Fruit fly (Drosophila melanogaster) whole organism, embryonic: Measurements from ENCODE around the gene Wdr33.

ENCODE experiments used
- CG1024 ChIP-seq: fragments of 200-800 bp; sonication (Bioruptor generic); IDR thresholded peaks from 2 replicates; pipeline ENCODE4 v1.3.6; 2022; ENCODE audit warnings: missing biosample characterization, missing genetic modification characterization
- CG10565 ChIP-seq: fragments of 200-800 bp; sonication (Bioruptor generic); optimal IDR thresholded peaks from 3 replicates; lab custom pipeline; 2016; ENCODE audit warnings: missing biosample characterization, mild to moderate bottlenecking, missing genetic modification characterization
- CG12942 ChIP-seq: fragments of 200-800 bp; sonication (Bioruptor generic); optimal IDR thresholded peaks from 3 replicates; lab custom pipeline; 2016; ENCODE audit warnings: missing biosample characterization, missing genetic modification characterization
- CG14860 ChIP-seq: fragments of 200-800 bp; sonication (Bioruptor generic); IDR thresholded peaks from 3 replicates; pipeline ENCODE4 v1.3.6; 2022; ENCODE audit warnings: missing biosample characterization, missing genetic modification characterization; ENCODE audit not compliant: partially characterized antibody
- CG15073 ChIP-seq: fragments of 200-800 bp; sonication (Bioruptor generic); optimal IDR thresholded peaks from 2 replicates; lab custom pipeline; 2016; ENCODE audit warnings: missing biosample characterization, missing genetic modification characterization
- CG15269 ChIP-seq: fragments of 200-800 bp; sonication (Bioruptor generic); optimal IDR thresholded peaks from 2 replicates; lab custom pipeline; 2018; ENCODE audit warnings: missing biosample characterization, mild to moderate bottlenecking, missing genetic modification characterization, moderate library complexity
- CG15696 ChIP-seq: fragments of 200-800 bp; sonication (Bioruptor generic); optimal IDR thresholded peaks from 2 replicates; lab custom pipeline; 2019; ENCODE audit warnings: missing biosample characterization, mild to moderate bottlenecking, missing genetic modification characterization, moderate library complexity
- CG16779 ChIP-seq: fragments of 200-800 bp; sonication (Bioruptor generic); IDR thresholded peaks from 2 replicates; pipeline ENCODE4 v1.3.6; 2022; ENCODE audit warnings: missing biosample characterization, missing genetic modification characterization
- CG16813 ChIP-seq: fragments of 200-800 bp; sonication (Bioruptor generic); IDR thresholded peaks from 3 replicates; pipeline ENCODE4 v1.3.6; 2022; ENCODE audit warnings: missing biosample characterization, missing genetic modification characterization; ENCODE audit not compliant: partially characterized antibody
- CG17361 ChIP-seq: fragments of 200-800 bp; sonication (Bioruptor generic); IDR thresholded peaks from 3 replicates; pipeline ENCODE4 v1.3.6; 2022; ENCODE audit warnings: missing biosample characterization, missing genetic modification characterization
- CG18764 ChIP-seq: fragments of 200-800 bp; sonication (Bioruptor generic); optimal IDR thresholded peaks from 3 replicates; lab custom pipeline; 2016; ENCODE audit warnings: missing biosample characterization, missing genetic modification characterization
- CG4820 ChIP-seq: fragments of 200-800 bp; sonication (Bioruptor generic); optimal IDR thresholded peaks from 3 replicates; lab custom pipeline; 2016; ENCODE audit warnings: missing biosample characterization, missing genetic modification characterization
- CG8290 ChIP-seq, 3 experiments: fragments of 200-800 bp; sonication (Bioruptor generic); optimal IDR thresholded peaks; 2 replicates each; lab custom pipeline; 2016 to 2019; ENCODE audit warnings: missing biosample characterization in 3 of 3, missing genetic modification characterization in 3 of 3, mild to moderate bottlenecking in 2 of 3, moderate library complexity in 1 of 3
- CG8388 ChIP-seq: fragments of 200-800 bp; sonication (Bioruptor generic); optimal IDR thresholded peaks from 2 replicates; lab custom pipeline; 2019; ENCODE audit warnings: missing biosample characterization, mild to moderate bottlenecking, missing genetic modification characterization, moderate library complexity
- Deaf1 ChIP-seq: fragments of 200-800 bp; optimal IDR thresholded peaks from 3 replicates; lab custom pipeline; 2019; ENCODE audit warnings: missing biosample characterization, mild to moderate bottlenecking, missing genetic modification characterization, moderate library complexity
- E2f1 ChIP-seq: fragments of 200-800 bp; sonication (Bioruptor generic); IDR thresholded peaks from 2 replicates; pipeline ENCODE4 v1.3.6; 2022; ENCODE audit warnings: missing biosample characterization, missing genetic modification characterization
- Eip74EF ChIP-seq, 2 experiments: fragments of 200-800 bp in 1 of 2; fragments of >200 bp in 1 of 2; sonication (Bioruptor generic) in 1 of 2; optimal IDR thresholded peaks; 2 replicates each; lab custom pipeline; 2017 to 2019; ENCODE audit warnings: missing biosample characterization in 2 of 2, missing genetic modification characterization in 2 of 2, mild to moderate bottlenecking in 1 of 2, moderate library complexity in 1 of 2
- GATAe ChIP-seq: fragments of 200-800 bp; sonication (Bioruptor generic); conservative IDR thresholded peaks from 2 replicates; pipeline ENCODE4 v1.3.6; 2022; ENCODE audit warnings: missing biosample characterization, missing genetic modification characterization
- H15 ChIP-seq: fragments of 200-800 bp; sonication (Bioruptor generic); IDR thresholded peaks from 3 replicates; pipeline ENCODE4 v1.3.6; 2022; ENCODE audit warnings: missing biosample characterization, missing genetic modification characterization
- HLH4C ChIP-seq: fragments of 200-800 bp; sonication (Bioruptor generic); IDR thresholded peaks from 3 replicates; pipeline ENCODE4 v1.3.6; 2022; ENCODE audit warnings: missing biosample characterization, missing genetic modification characterization; ENCODE audit not compliant: partially characterized antibody
- Hmx ChIP-seq: fragments of 200-800 bp; sonication (Bioruptor generic); optimal IDR thresholded peaks from 2 replicates; lab custom pipeline; 2016; ENCODE audit warnings: missing biosample characterization, missing genetic modification characterization
- Hr3 ChIP-seq: fragments of 200-800 bp; sonication (Bioruptor generic); optimal IDR thresholded peaks from 3 replicates; lab custom pipeline; 2016; ENCODE audit warnings: missing biosample characterization, missing genetic modification characterization
- Jarid2 ChIP-seq: fragments of 200-800 bp; sonication (Bioruptor generic); optimal IDR thresholded peaks from 3 replicates; lab custom pipeline; 2017; ENCODE audit warnings: mild to moderate bottlenecking, missing biosample characterization, missing genetic modification reagents, missing genetic modification characterization
- Max ChIP-seq: fragments of 200-800 bp; sonication (Bioruptor generic); optimal IDR thresholded peaks from 2 replicates; lab custom pipeline; 2016; ENCODE audit warnings: missing biosample characterization, mild to moderate bottlenecking, missing genetic modification characterization
- Med ChIP-seq: fragments of 200-800 bp; sonication (Bioruptor generic); peaks from one replicate; lab custom pipeline; 2016; ENCODE audit warnings: missing biosample characterization, missing genetic modification characterization, mild to moderate bottlenecking, inconsistent platforms, moderate library complexity
- Mrtf ChIP-seq: fragments of 200-800 bp; sonication (Bioruptor generic); IDR thresholded peaks from 3 replicates; pipeline ENCODE4 v1.3.6; 2022; ENCODE audit warnings: missing biosample characterization, missing genetic modification characterization
- Nf-YC ChIP-seq: fragments of 200-800 bp; optimal IDR thresholded peaks from 3 replicates; lab custom pipeline; 2019; ENCODE audit warnings: missing biosample characterization, mild to moderate bottlenecking, missing genetic modification characterization, moderate library complexity
- Poxn ChIP-seq: fragments of 200-800 bp; sonication (Bioruptor generic); IDR thresholded peaks from 2 replicates; pipeline ENCODE4 v1.3.6; 2022; ENCODE audit warnings: missing biosample characterization, missing genetic modification characterization
- Rx ChIP-seq: fragments of 200-800 bp; sonication (Bioruptor generic); IDR thresholded peaks from 2 replicates; pipeline ENCODE4 v1.3.6; 2022; ENCODE audit warnings: missing biosample characterization, missing genetic modification characterization
- Sox102F ChIP-seq: fragments of 200-800 bp; sonication (Bioruptor generic); optimal IDR thresholded peaks from 2 replicates; lab custom pipeline; 2018; ENCODE audit warnings: missing biosample characterization, mild to moderate bottlenecking, missing genetic modification characterization, moderate library complexity
- Sry-β ChIP-seq: fragments of 200-800 bp; sonication (Bioruptor generic); optimal IDR thresholded peaks from 2 replicates; lab custom pipeline; 2018; ENCODE audit warnings: missing biosample characterization, mild to moderate bottlenecking, missing genetic modification characterization, moderate library complexity
- ap ChIP-seq: fragments of 200-800 bp; sonication (Bioruptor generic); IDR thresholded peaks from 2 replicates; pipeline ENCODE4 v1.3.6; 2022; ENCODE audit warnings: missing biosample characterization, missing genetic modification characterization
- ato ChIP-seq: fragments of 200-800 bp; sonication (Bioruptor generic); IDR thresholded peaks from 2 replicates; pipeline ENCODE4 v1.3.6; 2022; ENCODE audit warnings: missing biosample characterization, missing genetic modification characterization; ENCODE audit not compliant: partially characterized antibody
- bbx ChIP-seq: fragments of 200-800 bp; sonication (Bioruptor generic); IDR thresholded peaks from 2 replicates; pipeline ENCODE4 v1.3.6; 2022; ENCODE audit warnings: missing biosample characterization, missing genetic modification characterization; ENCODE audit not compliant: partially characterized antibody
- chm ChIP-seq: fragments of 200-800 bp; sonication (Bioruptor generic); IDR thresholded peaks from 2 replicates; pipeline ENCODE4 v1.3.6; 2022; ENCODE audit warnings: missing biosample characterization, missing genetic modification characterization
- crc ChIP-seq: fragments of 200-800 bp; sonication (Bioruptor generic); optimal IDR thresholded peaks from 2 replicates; lab custom pipeline; 2016; ENCODE audit warnings: missing biosample characterization, missing genetic modification characterization
- crol ChIP-seq: fragments of 200-800 bp; sonication (Bioruptor generic); IDR thresholded peaks from 2 replicates; pipeline ENCODE4 v1.3.6; 2022; ENCODE audit warnings: missing biosample characterization, missing genetic modification characterization
- cwo ChIP-seq: fragments of 200-800 bp; sonication (Bioruptor generic); optimal IDR thresholded peaks from 3 replicates; lab custom pipeline; 2017; ENCODE audit warnings: missing biosample characterization, missing genetic modification characterization, mild to moderate bottlenecking, moderate library complexity, missing genetic modification reagents
- ftz-f1 ChIP-seq: fragments of 200-800 bp; sonication (Bioruptor generic); optimal IDR thresholded peaks from 2 replicates; lab custom pipeline; 2016; ENCODE audit warnings: missing biosample characterization, missing genetic modification characterization
- gt ChIP-seq: fragments of 200-800 bp; sonication (Bioruptor generic); IDR thresholded peaks from 2 replicates; pipeline ENCODE4 v1.3.6; 2022; ENCODE audit warnings: missing biosample characterization, missing genetic modification characterization
- peb ChIP-seq: fragments of 200-800 bp; sonication (Bioruptor generic); IDR thresholded peaks from 2 replicates; pipeline ENCODE4 v1.3.6; 2022; ENCODE audit warnings: missing biosample characterization, missing genetic modification characterization
- sens-2 ChIP-seq: fragments of 200-800 bp; sonication (Bioruptor generic); IDR thresholded peaks from 2 replicates; pipeline ENCODE4 v1.3.6; 2022; ENCODE audit warnings: missing biosample characterization, missing genetic modification characterization
- sob ChIP-seq: fragments of 200-800 bp; sonication (Bioruptor generic); IDR thresholded peaks from 2 replicates; pipeline ENCODE4 v1.3.6; 2022; ENCODE audit warnings: missing biosample characterization, missing genetic modification characterization
- tin ChIP-seq: fragments of 200-800 bp; sonication (Bioruptor generic); optimal IDR thresholded peaks from 3 replicates; lab custom pipeline; 2016; ENCODE audit warnings: missing biosample characterization, missing genetic modification characterization
- tio ChIP-seq: fragments of 200-800 bp; sonication (Bioruptor generic); optimal IDR thresholded peaks from 2 replicates; lab custom pipeline; 2017; ENCODE audit warnings: missing biosample characterization, missing genetic modification characterization, inconsistent platforms
- ttk ChIP-seq: fragments of 200-800 bp; sonication (Bioruptor generic); IDR thresholded peaks from 2 replicates; pipeline ENCODE4 v2.1.2; 2022; ENCODE audit warnings: missing biosample characterization, missing genetic modification characterization
- zf30C ChIP-seq: fragments of 200-800 bp; sonication (Bioruptor generic); optimal IDR thresholded peaks from 3 replicates; lab custom pipeline; 2018; ENCODE audit warnings: missing biosample characterization, mild to moderate bottlenecking, missing genetic modification characterization

Gene Wdr33

DNA sequence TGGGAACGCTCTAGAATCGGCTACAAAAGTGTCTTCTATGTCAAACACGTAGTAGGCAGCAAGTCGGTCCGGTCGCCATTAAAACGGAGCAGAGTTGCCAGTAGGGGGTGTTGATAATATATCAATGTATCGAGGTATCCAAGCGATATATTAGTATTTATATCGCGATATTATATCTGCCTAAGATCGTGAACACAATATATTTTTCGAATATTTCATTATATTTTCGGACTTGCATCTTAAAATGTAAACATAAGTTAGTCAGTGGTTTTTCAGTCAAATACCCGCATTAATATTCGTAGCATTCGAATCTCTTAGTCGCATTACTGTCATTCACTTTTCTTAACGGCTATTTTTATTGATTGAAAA, 622 bp upstream of the Wdr33 start, which contains the start of gene CG2182 (continued):
- TF ChIP-seq Med (GFP tag; lab: Kevin White, UChicago) (peak; percentile 10), Deaf1 (tag; lab: Kevin White, UChicago) (no peak), CG8290 (GFP tag; optimal IDR thresholded peaks at IDR 0.05; lab: Kevin White, UChicago) (no peak), CG8290 (tag; optimal IDR thresholded peaks at IDR 0.05; lab: Kevin White, UChicago) (peak; percentile 48 to 50), CG15269 (no peak), Max (no peak), HLH4C (no peak; the same call in 1 of the 3 replicates), Sox102F (GFP tag; lab: Kevin White, UChicago) (no peak), gt (no peak), bbx (GFP tag; lab: Robert Waterston, UW) (peak; percentile 90)

DNA sequence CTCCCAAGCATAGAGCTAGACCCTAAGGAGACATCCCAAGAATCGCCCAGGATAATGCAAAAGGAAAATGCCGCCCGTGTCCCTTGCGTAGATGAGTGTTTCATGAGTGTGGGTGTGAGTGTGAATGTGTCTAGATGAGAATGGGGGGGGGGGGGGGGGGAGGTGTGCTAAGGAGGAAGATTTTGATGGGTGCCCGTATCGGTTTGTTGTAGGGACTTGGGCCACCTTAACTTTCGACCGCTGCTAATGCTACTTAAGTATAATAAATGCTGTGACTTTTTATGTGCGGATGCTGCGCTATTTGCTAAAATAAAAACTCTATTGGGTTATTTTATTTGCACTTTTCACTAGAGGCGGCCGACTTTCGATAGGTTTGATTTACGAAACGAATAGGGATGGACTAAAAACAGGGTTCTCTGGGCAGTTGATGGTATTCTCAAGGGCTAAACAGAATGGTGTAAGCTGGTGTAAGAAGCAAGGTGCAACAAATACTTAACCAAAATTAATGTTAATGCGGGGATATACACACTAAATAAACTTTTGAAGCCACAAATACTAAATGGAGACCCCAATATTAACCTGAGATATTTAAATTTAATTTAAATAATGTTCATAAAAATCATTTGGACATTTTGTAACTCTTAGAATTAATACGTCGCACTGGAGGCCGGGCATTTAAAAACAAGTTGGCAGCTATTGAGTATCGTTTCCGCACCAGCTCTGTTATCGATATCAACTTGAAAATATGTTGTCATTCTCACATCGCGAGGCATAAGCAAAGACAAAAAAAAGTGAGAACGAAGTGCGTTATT, 8.7 kb downstream of the Wdr33 start, which contains the start of the genes Xe7 and Atg17:
Gene Xe7, minus strand, starts transcription at position 407 of the 812 bp plus-strand sequence.
Gene Atg17, plus strand, starts transcription at position 786 of the 812 bp plus-strand sequence.
- TF ChIP-seq H15 (GFP tag; lab: Robert Waterston, UW) (peak; percentile 87), ttk (GFP tag; lab: Robert Waterston, UW) (peak; percentile 82), CG1024 (0 out of 2 replicates have a peak, but pooled peaks have one; percentile 20), crc (peak; percentile 56), CG12942 (peak; percentile 90), crol (GFP tag; lab: Robert Waterston, UW) (peak; percentile 99), Sry-β (GFP tag; lab: Kevin White, UChicago) (no peak), cwo (GFP tag; lab: Kevin White, UChicago) (peak; percentile 68), CG8388 (GFP tag; lab: Kevin White, UChicago) (peak; percentile 85), Nf-YC (tag; lab: Kevin White, UChicago) (peak; percentile 87), tio (peak; percentile 95), ap (GFP tag; lab: Robert Waterston, UW) (peak; percentile 81), CG14860 (GFP tag; lab: Robert Waterston, UW) (no peak; the same call in 2 of the 3 replicates), Hr3 (GFP tag; lab: Kevin White, UChicago) (peak; percentile 94), zf30C (GFP tag; lab: Kevin White, UChicago) (no peak), CG10565 (GFP tag; lab: Kevin White, UChicago) (peak; percentile 24), Poxn (GFP tag; lab: Robert Waterston, UW) (peak; percentile 80), chm (GFP tag; lab: Robert Waterston, UW) (peak; percentile 35; the same call in 1 of the 2 replicates), peb (GFP tag; lab: Robert Waterston, UW) (peak; percentile 73), Hmx (GFP tag; lab: Kevin White, UChicago) (peak; percentile 79), bbx (GFP tag; lab: Robert Waterston, UW) (0 out of 2 replicates have a peak, but pooled peaks have one; percentile 25), CG15073 (GFP tag; lab: Kevin White, UChicago) (peak; percentile 51), tin (GFP tag; lab: Kevin White, UChicago) (peak; percentile 95), GATAe (GFP tag; lab: Robert Waterston, UW) (peak; percentile 90), CG18764 (GFP tag; lab: Kevin White, UChicago) (peak; percentile 86), CG15696 (peak; percentile 94), sens-2 (peak; percentile 69; the same call in 1 of the 2 replicates), Jarid2 (GFP tag; lab: Kevin White, UChicago) (peak; percentile 58), CG4820 (GFP tag; lab: Kevin White, UChicago) (peak; percentile 85), E2f1 (GFP tag; lab: Robert Waterston, UW) (peak; percentile 90), CG16779 (GFP tag; lab: Robert Waterston, UW) (peak; percentile 67), Eip74EF (GFP tag; optimal IDR thresholded peaks at IDR 0.05; lab: Kevin White, UChicago) (peak in 1 of 2 experiments; percentile 75), Mrtf (peak; percentile 89; the same call in 2 of the 3 replicates), CG16813 (GFP tag; lab: Robert Waterston, UW) (peak; percentile 65; the same call in 2 of the 3 replicates), ato (GFP tag; lab: Robert Waterston, UW) (no peak), Rx (GFP tag; lab: Robert Waterston, UW) (peak; percentile 79), ftz-f1 (GFP tag; lab: Kevin White, UChicago) (peak; percentile 68), sob (peak; percentile 92), CG17361 (peak; percentile 97)
